Worm (Caenorhabditis elegans) whole organism, early embryonic: ENCODE data around the gene F58G6.7.

Experiments used
- B0310.2 ChIP-seq: sonication (generic microtip); optimal IDR thresholded peaks from 2 replicates; lab custom pipeline; 2016; ENCODE audit warnings: mild to moderate bottlenecking, missing genetic modification characterization, missing compliant biosample characterization
- F13C5.2 ChIP-seq: sonication (generic microtip); optimal IDR thresholded peaks from 2 replicates; lab custom pipeline; 2017; ENCODE audit warnings: mild to moderate bottlenecking, missing genetic modification characterization, inconsistent platforms, missing compliant biosample characterization
- aly-1 ChIP-seq: sonication (generic microtip); optimal IDR thresholded peaks from 2 replicates; lab custom pipeline; 2016; ENCODE audit warnings: missing genetic modification characterization, missing compliant biosample characterization
- ama-1 ChIP-seq: fragments of 150-350 bp; optimal IDR thresholded peaks from 2 replicates; lab custom pipeline; 2014
- ceh-13 ChIP-seq: fragments of 200-800 bp; sonication (Bioruptor generic); optimal IDR thresholded peaks from 2 replicates; lab custom pipeline; 2018; ENCODE audit warnings: mild to moderate bottlenecking, missing genetic modification characterization, missing compliant biosample characterization
- ceh-36 ChIP-seq: sonication (generic microtip); optimal IDR thresholded peaks from 2 replicates; lab custom pipeline; 2016; ENCODE audit warnings: missing genetic modification characterization, inconsistent platforms, missing compliant biosample characterization
- ets-7 ChIP-seq: sonication (generic microtip); optimal IDR thresholded peaks from 2 replicates; lab custom pipeline; 2016; ENCODE audit warnings: missing genotype, missing genetic modification characterization, missing compliant biosample characterization
- flt-1 ChIP-seq: fragments of 200-800 bp; sonication (Bioruptor generic); IDR thresholded peaks from 2 replicates; pipeline ENCODE4 v1.3.6; 2022; ENCODE audit warnings: missing genetic modification characterization, missing compliant biosample characterization
- hmbx-1 ChIP-seq: sonication (generic microtip); optimal IDR thresholded peaks from 2 replicates; lab custom pipeline; 2016; ENCODE audit warnings: mild to moderate bottlenecking, missing genetic modification characterization, missing compliant biosample characterization
- hmg-4 ChIP-seq: fragments of 200-800 bp; sonication (Bioruptor generic); optimal IDR thresholded peaks from 2 replicates; lab custom pipeline; 2018; ENCODE audit warnings: mild to moderate bottlenecking, missing genetic modification characterization, missing compliant biosample characterization
- hnd-1 ChIP-seq: sonication (generic microtip); optimal IDR thresholded peaks from 2 replicates; lab custom pipeline; 2016; ENCODE audit warnings: missing genetic modification characterization, missing compliant biosample characterization
- pes-1 ChIP-seq: fragments of 200-800 bp; sonication (Bioruptor generic); IDR thresholded peaks from 2 replicates; pipeline ENCODE4 v1.3.6; 2022; ENCODE audit warnings: missing genetic modification reagents, missing genetic modification characterization, missing compliant biosample characterization
- scrt-1 ChIP-seq: fragments of 200-800 bp; sonication (Bioruptor generic); IDR thresholded peaks from 2 replicates; pipeline ENCODE4 v1.3.6; 2022; ENCODE audit warnings: missing genetic modification characterization, missing compliant biosample characterization
- sea-1 ChIP-seq: fragments of 200-800 bp; sonication (Bioruptor generic); conservative IDR thresholded peaks from 2 replicates; pipeline ENCODE4 v1.3.6; 2022; ENCODE audit warnings: missing genetic modification characterization, missing compliant biosample characterization
- tbx-11 ChIP-seq: fragments of 200-800 bp; sonication (Bioruptor generic); IDR thresholded peaks from 2 replicates; pipeline ENCODE4 v1.3.6; 2022; ENCODE audit warnings: missing genetic modification characterization, missing compliant biosample characterization
- tbx-37 ChIP-seq: fragments of 200-800 bp; sonication (Bioruptor generic); conservative IDR thresholded peaks from 2 replicates; pipeline ENCODE4 v1.3.6; 2022; ENCODE audit warnings: missing genetic modification reagents, missing genetic modification characterization, missing compliant biosample characterization
- tra-4 ChIP-seq: sonication (generic microtip); optimal IDR thresholded peaks from 2 replicates; lab custom pipeline; 2017; ENCODE audit warnings: missing genetic modification characterization, missing compliant biosample characterization

Gene F58G6.7

ce11 chrIV:9617358-9617757 is 36.8 kb upstream of the F58G6.7 start:
- no peak for TF ChIP-seq ceh-36 (tag; lab: Kevin White, UChicago)
- TF ChIP-seq hmg-4 (GFP tag; lab: Kevin White, UChicago): no peak
- no peak for TF ChIP-seq hnd-1
- no peak for TF ChIP-seq hmbx-1 (tag; lab: Kevin White, UChicago)
- TF ChIP-seq flt-1: no peak

ce11 chrIV:9618015-9618414 is 36.1 kb upstream of the F58G6.7 start:
- TF ChIP-seq F13C5.2 (tag; lab: Kevin White, UChicago) (no peak), B0310.2 (no peak), tra-4 (no peak), hmg-4 (GFP tag; lab: Kevin White, UChicago) (no peak), hmbx-1 (tag; lab: Kevin White, UChicago) (no peak), aly-1 (no peak), flt-1 (no peak), ceh-13 (GFP tag; lab: Kevin White, UChicago) (no peak), tbx-37 (GFP tag; lab: Robert Waterston, UW) (no peak)

ce11 chrIV:9618836-9619235 is 35.3 kb upstream of the F58G6.7 start:
- TF ChIP-seq hmg-4 (GFP tag; lab: Kevin White, UChicago) (no peak), tbx-11 (GFP tag; lab: Robert Waterston, UW) (no peak), ceh-36 (tag; lab: Kevin White, UChicago) (no peak), scrt-1 (GFP tag; lab: Robert Waterston, UW) (no peak), aly-1 (no peak), tra-4 (no peak), tbx-37 (GFP tag; lab: Robert Waterston, UW) (no peak), ceh-13 (GFP tag; lab: Kevin White, UChicago) (no peak), hmbx-1 (tag; lab: Kevin White, UChicago) (no peak), ama-1 (lab: Kevin White, UChicago) (no peak), hnd-1 (no peak)

- no peak for TF ChIP-seq hnd-1
- no peak for TF ChIP-seq ets-7 (tag; lab: Kevin White, UChicago)
These were observed 31.8 kb upstream of the F58G6.7 start, which contains the start of gene W09C2.7 for ce11 chrIV:9622272-9622671. Gene W09C2.7, minus strand, starts transcription at chrIV:9622372.

ce11 chrIV:9623269-9623668 is 30.8 kb upstream of the F58G6.7 start, which contains the start of gene W09C2.9:
Gene W09C2.9, minus strand, starts transcription at chrIV:9623369.
- TF ChIP-seq tbx-37 (GFP tag; lab: Robert Waterston, UW) (no peak), ceh-13 (GFP tag; lab: Kevin White, UChicago) (no peak), aly-1 (no peak), hmg-4 (GFP tag; lab: Kevin White, UChicago) (no peak), tbx-11 (GFP tag; lab: Robert Waterston, UW) (no peak), tra-4 (no peak), B0310.2 (no peak), hnd-1 (no peak), pes-1 (no peak), ets-7 (tag; lab: Kevin White, UChicago) (no peak), F13C5.2 (tag; lab: Kevin White, UChicago) (no peak), flt-1 (no peak), scrt-1 (GFP tag; lab: Robert Waterston, UW) (no peak), sea-1 (GFP tag; lab: Robert Waterston, UW) (no peak)

ce11 chrIV:9624275-9624674 is 29.8 kb upstream of the F58G6.7 start, which contains the start of gene W09C2.8:
Gene W09C2.8, minus strand, starts transcription at chrIV:9624375.
- TF ChIP-seq hmbx-1 (tag; lab: Kevin White, UChicago): no peak
- TF ChIP-seq tra-4: no peak
- no peak for TF ChIP-seq ceh-13 (GFP tag; lab: Kevin White, UChicago)
- TF ChIP-seq F13C5.2 (tag; lab: Kevin White, UChicago): no peak
- no peak for TF ChIP-seq pes-1
- no peak for TF ChIP-seq ets-7 (tag; lab: Kevin White, UChicago)
- TF ChIP-seq tbx-11 (GFP tag; lab: Robert Waterston, UW): no peak
- TF ChIP-seq scrt-1 (GFP tag; lab: Robert Waterston, UW): no peak
- TF ChIP-seq ceh-36 (tag; lab: Kevin White, UChicago): no peak
- no peak for TF ChIP-seq aly-1
- no peak for TF ChIP-seq hnd-1
- TF ChIP-seq ama-1 (lab: Kevin White, UChicago): no peak
- TF ChIP-seq hmg-4 (GFP tag; lab: Kevin White, UChicago): no peak
- no peak for TF ChIP-seq sea-1 (GFP tag; lab: Robert Waterston, UW)
- no peak for TF ChIP-seq B0310.2
- no peak for TF ChIP-seq tbx-37 (GFP tag; lab: Robert Waterston, UW)
- no peak for TF ChIP-seq flt-1

ce11 chrIV:9624977-9625376 is 29.1 kb upstream of the F58G6.7 start, which contains the start of gene W09C2.10:
Gene W09C2.10, minus strand, starts transcription at chrIV:9625077.
- TF ChIP-seq pes-1 (no peak), ama-1 (lab: Kevin White, UChicago) (no peak), tra-4 (no peak), flt-1 (no peak)

ce11 chrIV:9625829-9626228 is 28.3 kb upstream of the F58G6.7 start:
- no peak for TF ChIP-seq hmg-4 (GFP tag; lab: Kevin White, UChicago)

ce11 chrIV:9627033-9627432 is 27.1 kb upstream of the F58G6.7 start:
- no peak for TF ChIP-seq tbx-37 (GFP tag; lab: Robert Waterston, UW)
- no peak for TF ChIP-seq scrt-1 (GFP tag; lab: Robert Waterston, UW)
- TF ChIP-seq ets-7 (tag; lab: Kevin White, UChicago): no peak
